Fruit fly (Drosophila melanogaster) whole organism, embryonic: ENCODE data around the gene nesd.

Experiments used
- Abd-B ChIP-seq: fragments of 200-800 bp; sonication (Bioruptor generic); optimal IDR thresholded peaks from 2 replicates; lab custom pipeline; 2018; ENCODE audit warnings: missing biosample characterization, mild to moderate bottlenecking, missing genetic modification characterization, moderate library complexity
- CG10209 ChIP-seq: fragments of 200-800 bp; sonication (Bioruptor generic); optimal IDR thresholded peaks from 3 replicates; lab custom pipeline; 2017; ENCODE audit warnings: missing biosample characterization, mild to moderate bottlenecking, missing genetic modification characterization, missing genetic modification reagents
- CG10366 ChIP-seq: fragments of 200-800 bp; sonication (Bioruptor generic); IDR thresholded peaks from 2 replicates; pipeline ENCODE4 v1.3.6; 2022; ENCODE audit warnings: missing biosample characterization, missing genetic modification characterization
- CG13624 ChIP-seq: fragments of 200-800 bp; sonication (Bioruptor generic); optimal IDR thresholded peaks from 2 replicates; lab custom pipeline; 2016; ENCODE audit warnings: missing biosample characterization, missing genetic modification characterization
- CG17829 ChIP-seq: fragments of 200-800 bp; optimal IDR thresholded peaks from 2 replicates; lab custom pipeline; 2019; ENCODE audit warnings: missing biosample characterization, mild to moderate bottlenecking, missing genetic modification characterization, moderate library complexity
- CG2202 ChIP-seq: fragments of 200-800 bp; sonication (Bioruptor generic); optimal IDR thresholded peaks from 2 replicates; lab custom pipeline; 2018; ENCODE audit warnings: missing biosample characterization, mild to moderate bottlenecking, missing genetic modification characterization
- CG31365 ChIP-seq: fragments of 200-800 bp; sonication (Bioruptor generic); optimal IDR thresholded peaks from 2 replicates; lab custom pipeline; 2018; ENCODE audit warnings: missing biosample characterization, mild to moderate bottlenecking, missing genetic modification characterization
- CG3995 ChIP-seq: fragments of 200-800 bp; sonication (Bioruptor generic); optimal IDR thresholded peaks from 3 replicates; lab custom pipeline; 2016; ENCODE audit warnings: missing biosample characterization, missing genetic modification characterization
- CG4328 ChIP-seq: fragments of 200-800 bp; sonication (Bioruptor generic); optimal IDR thresholded peaks from 3 replicates; lab custom pipeline; 2017; ENCODE audit warnings: missing biosample characterization, missing genetic modification reagents, missing genetic modification characterization
- CG7357 ChIP-seq: fragments of 200-800 bp; sonication (Bioruptor generic); IDR thresholded peaks from 3 replicates; pipeline ENCODE4 v1.3.6; 2022; ENCODE audit warnings: missing biosample characterization, missing genetic modification characterization
- CG9609 ChIP-seq: fragments of 200-800 bp; sonication (Bioruptor generic); optimal IDR thresholded peaks from 3 replicates; lab custom pipeline; 2016; ENCODE audit warnings: missing biosample characterization, missing genetic modification characterization
- CG9876 ChIP-seq: fragments of 200-800 bp; sonication (Bioruptor generic); optimal IDR thresholded peaks from 2 replicates; lab custom pipeline; 2016; ENCODE audit warnings: missing biosample characterization, missing genetic modification characterization
- Camta ChIP-seq: fragments of 200-800 bp; sonication (Bioruptor generic); optimal IDR thresholded peaks from 2 replicates; lab custom pipeline; 2016; ENCODE audit warnings: missing biosample characterization, missing genetic modification characterization
- D19B ChIP-seq: fragments of 200-800 bp; sonication (Bioruptor generic); optimal IDR thresholded peaks from 2 replicates; lab custom pipeline; 2017; ENCODE audit warnings: missing biosample characterization, mild to moderate bottlenecking, missing genetic modification characterization
- Dek ChIP-seq: fragments of 200-800 bp; sonication (Bioruptor generic); optimal IDR thresholded peaks from 3 replicates; lab custom pipeline; 2019; ENCODE audit warnings: missing biosample characterization, mild to moderate bottlenecking, missing genetic modification characterization, moderate library complexity
- E2f1 ChIP-seq: fragments of 200-800 bp; sonication (Bioruptor generic); IDR thresholded peaks from 2 replicates; pipeline ENCODE4 v1.3.6; 2022; ENCODE audit warnings: missing biosample characterization, missing genetic modification characterization
- E2f2 ChIP-seq: fragments of 200-800 bp; sonication (Bioruptor generic); IDR thresholded peaks from 2 replicates; pipeline ENCODE4 v1.3.6; 2022; ENCODE audit warnings: missing biosample characterization, missing genetic modification characterization
- Ets65A ChIP-seq: fragments of 200-800 bp; sonication (Bioruptor generic); peaks from one replicate; lab custom pipeline; 2016; ENCODE audit warnings: missing biosample characterization, missing genetic modification characterization
- HHEX ChIP-seq: fragments of 200-800 bp; sonication (Bioruptor generic); optimal IDR thresholded peaks from 3 replicates; lab custom pipeline; 2017; ENCODE audit warnings: missing biosample characterization, mild to moderate bottlenecking, missing genetic modification characterization, missing genetic modification reagents
- HLHmδ ChIP-seq: fragments of 200-800 bp; sonication (Bioruptor generic); optimal IDR thresholded peaks from 2 replicates; lab custom pipeline; 2018; ENCODE audit warnings: missing biosample characterization, mild to moderate bottlenecking, missing genetic modification characterization, moderate library complexity
- Kr ChIP-seq: fragments of 200-800 bp; sonication (Bioruptor generic); optimal IDR thresholded peaks from 2 replicates; lab custom pipeline; 2017; ENCODE audit warnings: missing biosample characterization, mild to moderate bottlenecking, missing genetic modification characterization
- Med ChIP-seq: fragments of 200-800 bp; sonication (Bioruptor generic); peaks from one replicate; lab custom pipeline; 2016; ENCODE audit warnings: missing biosample characterization, missing genetic modification characterization, mild to moderate bottlenecking, inconsistent platforms, moderate library complexity
- Nf-YB ChIP-seq: fragments of 200-800 bp; sonication (Bioruptor generic); optimal IDR thresholded peaks from 3 replicates; lab custom pipeline; 2019; ENCODE audit warnings: missing biosample characterization, mild to moderate bottlenecking, missing genetic modification characterization, moderate library complexity
- Ptx1 ChIP-seq: fragments of 200-800 bp; sonication (Bioruptor generic); IDR thresholded peaks from 2 replicates; pipeline ENCODE4 v1.3.6; 2022; ENCODE audit warnings: missing biosample characterization, missing genetic modification characterization
- Rx ChIP-seq: fragments of 200-800 bp; sonication (Bioruptor generic); IDR thresholded peaks from 2 replicates; pipeline ENCODE4 v1.3.6; 2022; ENCODE audit warnings: missing biosample characterization, missing genetic modification characterization
- Sin3A ChIP-seq: fragments of >200 bp; optimal IDR thresholded peaks from 2 replicates; lab custom pipeline; 2018
- Sox102F ChIP-seq: fragments of 200-800 bp; sonication (Bioruptor generic); optimal IDR thresholded peaks from 2 replicates; lab custom pipeline; 2018; ENCODE audit warnings: missing biosample characterization, mild to moderate bottlenecking, missing genetic modification characterization, moderate library complexity
- Spps ChIP-seq: fragments of 200-800 bp; sonication (Bioruptor generic); optimal IDR thresholded peaks from 2 replicates; lab custom pipeline; 2018; ENCODE audit warnings: missing biosample characterization, mild to moderate bottlenecking, missing genetic modification characterization
- Xrp1 ChIP-seq: fragments of 200-800 bp; sonication (Bioruptor generic); IDR thresholded peaks from 2 replicates; pipeline ENCODE4 v1.3.6; 2022; ENCODE audit warnings: missing biosample characterization, missing genetic modification characterization
- amos ChIP-seq: fragments of 200-800 bp; sonication (Bioruptor generic); IDR thresholded peaks from 2 replicates; pipeline ENCODE4 v1.3.6; 2022; ENCODE audit warnings: missing biosample characterization, missing genetic modification characterization; ENCODE audit not compliant: partially characterized antibody
- ash1 ChIP-seq: fragments of 200-800 bp; sonication (Bioruptor generic); optimal IDR thresholded peaks from 2 replicates; lab custom pipeline; 2018; ENCODE audit warnings: missing biosample characterization, mild to moderate bottlenecking, missing genetic modification characterization
- disco-r ChIP-seq: fragments of 200-800 bp; sonication (Bioruptor generic); optimal IDR thresholded peaks from 2 replicates; lab custom pipeline; 2016; ENCODE audit warnings: missing biosample characterization, missing genetic modification characterization
- exex ChIP-seq: fragments of 200-800 bp; sonication (Bioruptor generic); optimal IDR thresholded peaks from 4 replicates; lab custom pipeline; 2018; ENCODE audit warnings: missing biosample characterization, mild to moderate bottlenecking, missing genetic modification characterization, moderate library complexity
- grau ChIP-seq: fragments of 200-800 bp; optimal IDR thresholded peaks from 3 replicates; lab custom pipeline; 2019; ENCODE audit warnings: missing biosample characterization, mild to moderate bottlenecking, missing genetic modification characterization, moderate library complexity
- gsb-n ChIP-seq: fragments of 200-800 bp; sonication (Bioruptor generic); optimal IDR thresholded peaks from 3 replicates; lab custom pipeline; 2018; ENCODE audit warnings: missing biosample characterization, mild to moderate bottlenecking, missing genetic modification characterization
- gt ChIP-seq: fragments of 200-800 bp; sonication (Bioruptor generic); IDR thresholded peaks from 2 replicates; pipeline ENCODE4 v1.3.6; 2022; ENCODE audit warnings: missing biosample characterization, missing genetic modification characterization
- ham ChIP-seq: fragments of 200-800 bp; sonication (Bioruptor generic); IDR thresholded peaks from 2 replicates; pipeline ENCODE4 v1.3.6; 2022; ENCODE audit warnings: missing biosample characterization, missing genetic modification characterization
- inv ChIP-seq: fragments of 200-800 bp; sonication (Bioruptor generic); IDR thresholded peaks from 2 replicates; pipeline ENCODE4 v1.3.6; 2022; ENCODE audit warnings: missing biosample characterization, missing genetic modification characterization; ENCODE audit not compliant: partially characterized antibody
- onecut ChIP-seq: fragments of 200-800 bp; sonication (Bioruptor generic); IDR thresholded peaks from 2 replicates; pipeline ENCODE4 v1.3.6; 2022; ENCODE audit warnings: missing biosample characterization, missing genetic modification characterization
- peb ChIP-seq: fragments of 200-800 bp; sonication (Bioruptor generic); IDR thresholded peaks from 2 replicates; pipeline ENCODE4 v1.3.6; 2022; ENCODE audit warnings: missing biosample characterization, missing genetic modification characterization
- repo ChIP-seq: fragments of 200-800 bp; sonication (Bioruptor generic); optimal IDR thresholded peaks from 2 replicates; lab custom pipeline; 2016; ENCODE audit warnings: missing biosample characterization, missing genetic modification characterization
- ro ChIP-seq: fragments of 200-800 bp; sonication (Bioruptor generic); IDR thresholded peaks from 2 replicates; pipeline ENCODE4 v1.3.6; 2022; ENCODE audit warnings: missing biosample characterization, missing genetic modification characterization
- sens-2 ChIP-seq: fragments of 200-800 bp; sonication (Bioruptor generic); IDR thresholded peaks from 2 replicates; pipeline ENCODE4 v1.3.6; 2022; ENCODE audit warnings: missing biosample characterization, missing genetic modification characterization
- seq ChIP-seq: fragments of 200-800 bp; sonication (Bioruptor generic); IDR thresholded peaks from 2 replicates; pipeline ENCODE4 v1.3.6; 2022; ENCODE audit warnings: missing biosample characterization, missing genetic modification characterization
- sim ChIP-seq: fragments of 200-800 bp; sonication (Bioruptor generic); IDR thresholded peaks from 2 replicates; pipeline ENCODE4 v1.3.6; 2022; ENCODE audit warnings: missing biosample characterization, missing genetic modification characterization
- sqz ChIP-seq: fragments of 200-800 bp; sonication (Bioruptor generic); optimal IDR thresholded peaks from 3 replicates; lab custom pipeline; 2018; ENCODE audit warnings: missing biosample characterization, mild to moderate bottlenecking, missing genetic modification characterization
- ssp ChIP-seq: fragments of 200-800 bp; sonication (Bioruptor generic); IDR thresholded peaks from 2 replicates; pipeline ENCODE4 v1.3.6; 2022; ENCODE audit warnings: missing biosample characterization, missing genetic modification characterization
- tup ChIP-seq: fragments of 200-800 bp; sonication (Bioruptor generic); optimal IDR thresholded peaks from 2 replicates; lab custom pipeline; 2016; ENCODE audit warnings: missing biosample characterization, mild to moderate bottlenecking, missing genetic modification characterization, moderate library complexity

The nesd gene

DNA sequence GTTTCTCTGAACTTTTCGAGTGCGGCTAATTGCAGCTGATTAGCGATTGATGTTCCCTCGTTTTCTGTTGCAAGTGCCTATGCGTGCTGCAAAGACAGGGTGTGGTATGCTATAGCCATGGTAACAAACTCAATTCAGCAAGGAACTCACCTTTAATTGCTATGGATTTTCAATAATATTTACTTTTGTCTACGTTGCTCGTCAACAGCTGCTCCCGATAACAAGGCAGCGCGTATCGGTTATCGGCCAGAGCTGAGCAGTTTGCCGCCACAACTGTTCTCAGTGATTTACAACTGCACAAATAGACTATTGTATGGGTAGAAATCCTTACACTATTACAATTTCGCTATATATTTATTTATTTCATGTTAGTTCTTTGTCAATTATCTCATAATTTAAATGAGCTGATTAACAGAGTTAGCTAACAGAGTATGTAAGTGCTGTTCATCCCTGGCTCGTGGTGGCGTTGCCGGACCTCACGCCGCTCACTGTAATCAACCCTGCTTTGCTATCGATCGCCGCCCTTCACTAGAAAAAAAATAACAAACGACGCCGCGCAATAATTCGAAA lies 18.5 kb upstream of the nesd start, which contains the start of the genes pr and neb (continued):
- TF ChIP-seq tup (GFP tag; lab: Kevin White, UChicago): peak; percentile 54
- no peak; the same call in 1 of the 2 replicates for TF ChIP-seq amos (GFP tag; lab: Robert Waterston, UW)
- TF ChIP-seq sqz (GFP tag; lab: Kevin White, UChicago): peak; percentile 51
- TF ChIP-seq Rx: no peak
- peak; percentile 25 for TF ChIP-seq exex (tag; lab: Kevin White, UChicago)
- no peak for TF ChIP-seq E2f1 (GFP tag; lab: Robert Waterston, UW)
- TF ChIP-seq CG2202 (tag; lab: Kevin White, UChicago): no peak
- peak; percentile 89 for TF ChIP-seq Sin3A (lab: Kevin White, UChicago)
- no peak for TF ChIP-seq gt
- TF ChIP-seq Xrp1 (GFP tag; lab: Robert Waterston, UW): no peak
- TF ChIP-seq CG4328 (GFP tag; lab: Kevin White, UChicago): no peak
- no peak for TF ChIP-seq Spps
- TF ChIP-seq sens-2 (GFP tag; lab: Robert Waterston, UW): no peak
- no peak for TF ChIP-seq CG7357 (GFP tag; lab: Robert Waterston, UW)
- peak; percentile 61 for TF ChIP-seq Abd-B (GFP tag; lab: Kevin White, UChicago)
- peak; percentile 70 for TF ChIP-seq Ptx1 (GFP tag; lab: Robert Waterston, UW)
- no peak for TF ChIP-seq gsb-n
- peak; percentile 54 for TF ChIP-seq onecut (GFP tag; lab: Robert Waterston, UW)
- TF ChIP-seq CG10366 (GFP tag; lab: Robert Waterston, UW): peak; percentile 59; the same call in 1 of the 2 replicates
- no peak for TF ChIP-seq ash1 (GFP tag; lab: Kevin White, UChicago)
- peak; percentile 89 for TF ChIP-seq Med
- TF ChIP-seq peb (GFP tag; lab: Robert Waterston, UW): no peak
- TF ChIP-seq CG10209 (GFP tag; lab: Kevin White, UChicago): peak; percentile 46
- peak; percentile 67 for TF ChIP-seq Sox102F (GFP tag; lab: Kevin White, UChicago)
- peak; percentile 24 for TF ChIP-seq Dek (tag; lab: Kevin White, UChicago)
- peak; percentile 16 for TF ChIP-seq disco-r
- peak; percentile 96 for TF ChIP-seq CG3995 (GFP tag; lab: Kevin White, UChicago)
- TF ChIP-seq sim: no peak
- peak; percentile 31 for TF ChIP-seq CG13624
- peak; percentile 92 for TF ChIP-seq Ets65A
- no peak for TF ChIP-seq ham
- TF ChIP-seq CG17829 (tag; lab: Kevin White, UChicago): peak; percentile 35
- TF ChIP-seq seq (GFP tag; lab: Robert Waterston, UW): peak; percentile 48; the same call in 1 of the 2 replicates
- TF ChIP-seq CG31365 (tag; lab: Kevin White, UChicago): no peak
- TF ChIP-seq Nf-YB (GFP tag; lab: Kevin White, UChicago): peak; percentile 41
- peak; percentile 66 for TF ChIP-seq grau
- no peak for TF ChIP-seq D19B (GFP tag; lab: Kevin White, UChicago)
- TF ChIP-seq CG9876: peak; percentile 16
- TF ChIP-seq CG9609 (GFP tag; lab: Kevin White, UChicago): no peak
- no peak for TF ChIP-seq Kr (GFP tag; lab: Kevin White, UChicago)
- no peak for TF ChIP-seq ro (GFP tag; lab: Robert Waterston, UW)
- peak; percentile 94 for TF ChIP-seq E2f2 (GFP tag; lab: Robert Waterston, UW)
- TF ChIP-seq HLHmδ (GFP tag; lab: Kevin White, UChicago): no peak
- TF ChIP-seq Camta: peak; percentile 23
- no peak for TF ChIP-seq repo (GFP tag; lab: Kevin White, UChicago)
- TF ChIP-seq inv: peak; percentile 35; the same call in 1 of the 2 replicates
- TF ChIP-seq HHEX (GFP tag; lab: Kevin White, UChicago): no peak
- no peak; the same call in 1 of the 2 replicates for TF ChIP-seq ssp (GFP tag; lab: Robert Waterston, UW)
